Fruit fly (Drosophila melanogaster) whole organism, pupa: ENCODE measurements around the gene Hipk.

Experiments used
- CG10348 ChIP-seq: fragments of 200-800 bp; sonication (Bioruptor generic); IDR thresholded peaks from 2 replicates; pipeline ENCODE4 v1.3.6; 2022; ENCODE audit warnings: missing biosample characterization, missing genetic modification characterization
- Pif1B ChIP-seq: fragments of 200-800 bp; sonication (Bioruptor generic); optimal IDR thresholded peaks from 3 replicates; lab custom pipeline; 2016; ENCODE audit warnings: missing biosample characterization, missing genetic modification characterization
- Snoo ChIP-seq: fragments of 200-800 bp; sonication (Bioruptor generic); optimal IDR thresholded peaks from 3 replicates; lab custom pipeline; 2017; ENCODE audit warnings: missing biosample characterization, mild to moderate bottlenecking, missing genetic modification characterization, inconsistent platforms

dm6 chr3L:507576-508322 is 35.1 kb upstream of the Hipk start:
- TF ChIP-seq Snoo (tag; lab: Kevin White, UChicago) (no peak), CG10348 (no peak), Pif1B (GFP tag; lab: Kevin White, UChicago) (no peak)
